Fruit fly (Drosophila melanogaster) whole organism, embryonic: ENCODE measurements around the gene mio.
A peak's percentile ranks its signal among the peaks of the same experiment; 100 is the strongest.

ENCODE experiments used
- Antp ChIP-seq: fragments of 200-800 bp; sonication (Bioruptor generic); optimal IDR thresholded peaks from 3 replicates; lab custom pipeline; 2016; ENCODE audit warnings: missing biosample characterization, missing genetic modification characterization
- CG10366 ChIP-seq: fragments of 200-800 bp; sonication (Bioruptor generic); IDR thresholded peaks from 2 replicates; pipeline ENCODE4 v1.3.6; 2022; ENCODE audit warnings: missing biosample characterization, missing genetic modification characterization
- CG10431 ChIP-seq: fragments of 200-800 bp; sonication (Bioruptor generic); optimal IDR thresholded peaks from 3 replicates; lab custom pipeline; 2018; ENCODE audit warnings: missing biosample characterization, mild to moderate bottlenecking, missing genetic modification characterization
- CG12659 ChIP-seq: fragments of 200-800 bp; sonication (Bioruptor generic); optimal IDR thresholded peaks from 3 replicates; lab custom pipeline; 2017; ENCODE audit warnings: mild to moderate bottlenecking, missing biosample characterization, missing genetic modification reagents, missing genetic modification characterization
- CG13123 ChIP-seq: fragments of 200-800 bp; sonication (Bioruptor generic); optimal IDR thresholded peaks from 2 replicates; lab custom pipeline; 2016; ENCODE audit warnings: missing biosample characterization, missing genetic modification characterization
- CG13624 ChIP-seq: fragments of 200-800 bp; sonication (Bioruptor generic); optimal IDR thresholded peaks from 2 replicates; lab custom pipeline; 2016; ENCODE audit warnings: missing biosample characterization, missing genetic modification characterization
- CG17186 ChIP-seq: fragments of 200-800 bp; sonication (Bioruptor generic); optimal IDR thresholded peaks from 3 replicates; lab custom pipeline; 2017; ENCODE audit warnings: missing biosample characterization, missing genetic modification reagents, missing genetic modification characterization
- CG17612 ChIP-seq: fragments of 200-800 bp; sonication (Bioruptor generic); IDR thresholded peaks from 2 replicates; pipeline ENCODE4 v1.3.6; 2022; ENCODE audit warnings: missing biosample characterization, missing genetic modification characterization
- CG1792 ChIP-seq: fragments of 200-800 bp; sonication (Bioruptor generic); optimal IDR thresholded peaks from 2 replicates; lab custom pipeline; 2016; ENCODE audit warnings: missing biosample characterization, missing genetic modification characterization
- CG2120 ChIP-seq: fragments of 200-800 bp; sonication (Bioruptor generic); optimal IDR thresholded peaks from 3 replicates; lab custom pipeline; 2016; ENCODE audit warnings: missing biosample characterization, missing genetic modification characterization
- CG2202 ChIP-seq: fragments of 200-800 bp; sonication (Bioruptor generic); optimal IDR thresholded peaks from 2 replicates; lab custom pipeline; 2018; ENCODE audit warnings: missing biosample characterization, mild to moderate bottlenecking, missing genetic modification characterization
- CG2712 ChIP-seq: fragments of 200-800 bp; optimal IDR thresholded peaks from 3 replicates; lab custom pipeline; 2019; ENCODE audit warnings: missing biosample characterization, mild to moderate bottlenecking, missing genetic modification characterization, moderate library complexity
- CG3407 ChIP-seq: fragments of 200-800 bp; sonication (Bioruptor generic); optimal IDR thresholded peaks from 2 replicates; lab custom pipeline; 2018; ENCODE audit warnings: missing biosample characterization, mild to moderate bottlenecking, missing genetic modification characterization
- CG3838 ChIP-seq: fragments of 200-800 bp; sonication (Bioruptor generic); optimal IDR thresholded peaks from 3 replicates; lab custom pipeline; 2016; ENCODE audit warnings: missing biosample characterization, missing genetic modification characterization
- CG4424 ChIP-seq: fragments of 200-800 bp; sonication (Bioruptor generic); optimal IDR thresholded peaks from 3 replicates; lab custom pipeline; 2016; ENCODE audit warnings: missing biosample characterization, missing genetic modification characterization
- CG4820 ChIP-seq: fragments of 200-800 bp; sonication (Bioruptor generic); optimal IDR thresholded peaks from 3 replicates; lab custom pipeline; 2016; ENCODE audit warnings: missing biosample characterization, missing genetic modification characterization
- CG6689 ChIP-seq: fragments of 200-800 bp; sonication (Bioruptor generic); IDR thresholded peaks from 2 replicates; pipeline ENCODE4 v1.3.6; 2022; ENCODE audit warnings: missing biosample characterization, missing genetic modification characterization
- CG6813 ChIP-seq: fragments of 200-800 bp; sonication (Bioruptor generic); optimal IDR thresholded peaks from 2 replicates; lab custom pipeline; 2017; ENCODE audit warnings: missing biosample characterization, missing genetic modification characterization, mild to moderate bottlenecking, moderate library complexity, missing genetic modification reagents
- CG7357 ChIP-seq: fragments of 200-800 bp; sonication (Bioruptor generic); IDR thresholded peaks from 3 replicates; pipeline ENCODE4 v1.3.6; 2022; ENCODE audit warnings: missing biosample characterization, missing genetic modification characterization
- CG7987 ChIP-seq: fragments of 200-800 bp; sonication (Bioruptor generic); optimal IDR thresholded peaks from 2 replicates; lab custom pipeline; 2018; ENCODE audit warnings: missing biosample characterization, mild to moderate bottlenecking, missing genetic modification characterization, moderate library complexity
- CG8290 ChIP-seq, 3 experiments: fragments of 200-800 bp; sonication (Bioruptor generic); optimal IDR thresholded peaks; 2 replicates each; lab custom pipeline; 2016 to 2019; ENCODE audit warnings: missing biosample characterization in 3 of 3, missing genetic modification characterization in 3 of 3, mild to moderate bottlenecking in 2 of 3, moderate library complexity in 1 of 3
- CrebB ChIP-seq: fragments of 200-800 bp; sonication (Bioruptor generic); optimal IDR thresholded peaks from 3 replicates; lab custom pipeline; 2018; ENCODE audit warnings: missing biosample characterization, mild to moderate bottlenecking, missing genetic modification characterization
- Hmr ChIP-seq: fragments of 200-800 bp; sonication (Bioruptor generic); optimal IDR thresholded peaks from 3 replicates; lab custom pipeline; 2017; ENCODE audit warnings: mild to moderate bottlenecking, missing biosample characterization, missing genetic modification reagents, missing genetic modification characterization
- Jarid2 ChIP-seq: fragments of 200-800 bp; sonication (Bioruptor generic); optimal IDR thresholded peaks from 3 replicates; lab custom pipeline; 2017; ENCODE audit warnings: mild to moderate bottlenecking, missing biosample characterization, missing genetic modification reagents, missing genetic modification characterization
- Lpt ChIP-seq: fragments of >200 bp; optimal IDR thresholded peaks from 2 replicates; lab custom pipeline; 2018; ENCODE audit warnings: missing biosample characterization, missing genetic modification characterization
- Med ChIP-seq: fragments of 200-800 bp; sonication (Bioruptor generic); peaks from one replicate; lab custom pipeline; 2016; ENCODE audit warnings: missing biosample characterization, missing genetic modification characterization, mild to moderate bottlenecking, inconsistent platforms, moderate library complexity
- Mrtf ChIP-seq: fragments of 200-800 bp; sonication (Bioruptor generic); IDR thresholded peaks from 3 replicates; pipeline ENCODE4 v1.3.6; 2022; ENCODE audit warnings: missing biosample characterization, missing genetic modification characterization
- Nf-YB ChIP-seq: fragments of 200-800 bp; sonication (Bioruptor generic); optimal IDR thresholded peaks from 3 replicates; lab custom pipeline; 2019; ENCODE audit warnings: missing biosample characterization, mild to moderate bottlenecking, missing genetic modification characterization, moderate library complexity
- Nf-YC ChIP-seq: fragments of 200-800 bp; optimal IDR thresholded peaks from 3 replicates; lab custom pipeline; 2019; ENCODE audit warnings: missing biosample characterization, mild to moderate bottlenecking, missing genetic modification characterization, moderate library complexity
- Pdp1 ChIP-seq, 2 experiments: fragments of 200-800 bp; sonication (Bioruptor generic); optimal IDR thresholded peaks; 3 replicates each; lab custom pipeline; 2016; ENCODE audit warnings: missing biosample characterization in 2 of 2, missing genetic modification characterization in 2 of 2, mild to moderate bottlenecking in 1 of 2, moderate library complexity in 1 of 2
- Six4 ChIP-seq: fragments of 200-800 bp; sonication (Bioruptor generic); optimal IDR thresholded peaks from 2 replicates; lab custom pipeline; 2016; ENCODE audit warnings: missing biosample characterization, missing genetic modification characterization
- Tbp ChIP-seq: fragments of >200 bp; optimal IDR thresholded peaks from 2 replicates; lab custom pipeline; 2018; ENCODE audit warnings: missing biosample characterization, missing genetic modification characterization
- abd-A ChIP-seq: fragments of 200-800 bp; sonication (Bioruptor generic); optimal IDR thresholded peaks from 3 replicates; lab custom pipeline; 2019; ENCODE audit warnings: missing biosample characterization, mild to moderate bottlenecking, missing genetic modification characterization, moderate library complexity
- az2 ChIP-seq: fragments of 200-800 bp; sonication (Bioruptor generic); optimal IDR thresholded peaks from 3 replicates; lab custom pipeline; 2016; ENCODE audit warnings: missing biosample characterization, missing genetic modification characterization
- caup ChIP-seq: fragments of 200-800 bp; sonication (Bioruptor generic); optimal IDR thresholded peaks from 3 replicates; lab custom pipeline; 2017; ENCODE audit warnings: missing biosample characterization, mild to moderate bottlenecking, missing genetic modification characterization, moderate library complexity; ENCODE audit not compliant: severe bottlenecking
- cg ChIP-seq: fragments of 200-800 bp; sonication (Bioruptor generic); optimal IDR thresholded peaks from 3 replicates; lab custom pipeline; 2019; ENCODE audit warnings: missing biosample characterization, mild to moderate bottlenecking, missing genetic modification characterization, moderate library complexity
- dpn ChIP-seq, 2 experiments: fragments of 200-800 bp; sonication (Bioruptor generic); optimal IDR thresholded peaks; 3 replicates each; lab custom pipeline; 2016; ENCODE audit warnings: missing biosample characterization in 2 of 2, missing genetic modification characterization in 2 of 2
- fd64A ChIP-seq: fragments of 200-800 bp; sonication (Bioruptor generic); optimal IDR thresholded peaks from 3 replicates; lab custom pipeline; 2018; ENCODE audit warnings: missing biosample characterization, mild to moderate bottlenecking, missing genetic modification characterization
- ftz-f1 ChIP-seq: fragments of 200-800 bp; sonication (Bioruptor generic); optimal IDR thresholded peaks from 2 replicates; lab custom pipeline; 2016; ENCODE audit warnings: missing biosample characterization, missing genetic modification characterization
- fu2 ChIP-seq: fragments of 200-800 bp; sonication (Bioruptor generic); optimal IDR thresholded peaks from 2 replicates; lab custom pipeline; 2016; ENCODE audit warnings: missing biosample characterization, missing genetic modification characterization
- gce ChIP-seq: fragments of 200-800 bp; sonication (Bioruptor generic); IDR thresholded peaks from 3 replicates; pipeline ENCODE4 v1.3.6; 2022; ENCODE audit warnings: missing biosample characterization, missing genetic modification characterization
- gcm ChIP-seq: fragments of 200-800 bp; sonication (Bioruptor generic); optimal IDR thresholded peaks from 2 replicates; lab custom pipeline; 2019; ENCODE audit warnings: missing biosample characterization, mild to moderate bottlenecking, missing genetic modification characterization, moderate library complexity
- gem ChIP-seq: fragments of 200-800 bp; sonication (Bioruptor generic); optimal IDR thresholded peaks from 2 replicates; lab custom pipeline; 2019; ENCODE audit warnings: missing biosample characterization, mild to moderate bottlenecking, missing genetic modification characterization, moderate library complexity
- lilli ChIP-seq: fragments of 200-800 bp; sonication (Bioruptor generic); optimal IDR thresholded peaks from 3 replicates; lab custom pipeline; 2016; ENCODE audit warnings: missing biosample characterization, missing genetic modification characterization
- odd ChIP-seq: fragments of 200-800 bp; sonication (Bioruptor generic); optimal IDR thresholded peaks from 2 replicates; lab custom pipeline; 2017; ENCODE audit warnings: missing biosample characterization, mild to moderate bottlenecking, missing genetic modification characterization
- pfk ChIP-seq: fragments of 200-800 bp; sonication (Bioruptor generic); optimal IDR thresholded peaks from 2 replicates; lab custom pipeline; 2018; ENCODE audit warnings: missing biosample characterization, mild to moderate bottlenecking, missing genetic modification characterization, moderate library complexity
- phol ChIP-seq: fragments of 200-800 bp; sonication (Bioruptor generic); optimal IDR thresholded peaks from 3 replicates; lab custom pipeline; 2018; ENCODE audit warnings: missing biosample characterization, mild to moderate bottlenecking, missing genetic modification characterization, moderate library complexity
- zfh2 ChIP-seq: fragments of 200-800 bp; sonication (Bioruptor generic); optimal IDR thresholded peaks from 2 replicates; lab custom pipeline; 2016; ENCODE audit warnings: missing biosample characterization, missing genetic modification characterization

Gene mio

DNA sequence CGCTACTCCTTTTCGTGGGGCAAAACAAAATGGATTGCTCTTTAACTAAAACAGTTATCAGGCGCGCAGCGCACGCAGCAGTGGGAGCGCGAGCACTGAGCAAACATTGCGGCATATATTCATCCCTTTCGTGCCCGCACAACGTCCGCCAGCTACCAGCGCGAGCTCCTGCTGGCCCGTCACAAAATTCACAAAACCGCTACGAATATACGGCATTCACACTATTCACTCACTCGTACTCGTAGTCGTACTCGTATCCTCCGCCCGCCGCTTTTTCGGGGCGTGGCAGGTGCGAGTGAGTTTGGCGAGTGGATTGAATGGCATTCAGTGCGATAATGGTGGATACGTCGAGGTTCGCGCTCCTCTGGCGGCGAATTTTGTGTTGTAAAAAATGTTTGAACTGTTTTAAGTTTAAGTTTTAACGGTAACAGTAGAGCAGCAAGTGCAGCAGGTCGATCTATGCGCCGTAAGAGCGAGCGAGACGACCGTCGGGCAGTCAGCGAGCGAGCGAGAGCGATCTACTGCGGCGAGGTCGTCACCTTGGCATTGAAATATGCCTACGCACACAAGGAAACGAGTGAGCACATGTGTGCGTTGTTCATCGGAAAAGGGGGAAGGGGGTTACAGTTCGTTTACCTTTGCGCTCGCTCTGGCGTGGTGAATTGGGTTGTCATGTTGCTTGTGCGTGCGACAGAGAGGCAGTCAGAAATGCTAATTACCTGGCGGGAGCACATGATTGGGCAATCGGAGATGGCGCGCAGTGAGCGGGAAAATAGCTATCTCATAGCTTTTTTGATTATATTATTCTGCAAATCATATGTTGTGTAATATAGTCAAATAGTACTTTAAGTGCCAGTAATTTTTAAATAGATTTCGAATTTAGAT lies 20.3 kb upstream of the mio start (continued):
- TF ChIP-seq abd-A (peak; percentile 98), dpn (GFP tag; optimal IDR thresholded peaks at IDR 0.05; lab: Kevin White, UChicago) (peak in 1 of 2 experiments; percentile 28), pfk (GFP tag; lab: Kevin White, UChicago) (peak; percentile 24), phol (tag; lab: Kevin White, UChicago) (peak; percentile 54), CG10366 (GFP tag; lab: Robert Waterston, UW) (no peak), lilli (GFP tag; lab: Kevin White, UChicago) (peak; percentile 59), CG6813 (GFP tag; lab: Kevin White, UChicago) (peak; percentile 30), Hmr (GFP tag; lab: Kevin White, UChicago) (peak; percentile 85), CG12659 (peak; percentile 55), CG10431 (peak; percentile 57), CG6689 (GFP tag; lab: Robert Waterston, UW) (no peak), gcm (peak; percentile 70), cg (peak; percentile 98), Nf-YB (GFP tag; lab: Kevin White, UChicago) (peak; percentile 80), CG1792 (GFP tag; lab: Kevin White, UChicago) (peak; percentile 20), CG17186 (GFP tag; lab: Kevin White, UChicago) (no peak), CG8290 (GFP tag; optimal IDR thresholded peaks at IDR 0.05; lab: Kevin White, UChicago) (no peak), CG8290 (tag; optimal IDR thresholded peaks at IDR 0.05; lab: Kevin White, UChicago) (peak; percentile 63 to 89), fu2 (GFP tag; lab: Kevin White, UChicago) (no peak), Nf-YC (peak; percentile 87), CG3407 (GFP tag; lab: Kevin White, UChicago) (peak; percentile 33), odd (GFP tag; lab: Kevin White, UChicago) (peak; percentile 38), CG13123 (GFP tag; lab: Kevin White, UChicago) (peak; percentile 1), CG7987 (peak; percentile 86), gce (GFP tag; lab: Robert Waterston, UW) (no peak), CrebB (peak; percentile 76), gem (tag; lab: Kevin White, UChicago) (peak; percentile 77), fd64A (GFP tag; lab: Kevin White, UChicago) (peak; percentile 66), CG3838 (GFP tag; lab: Kevin White, UChicago) (peak; percentile 100), CG2712 (tag; lab: Kevin White, UChicago) (peak; percentile 69), zfh2 (GFP tag; lab: Kevin White, UChicago) (peak; percentile 18), az2 (GFP tag; lab: Kevin White, UChicago) (peak; percentile 39), CG4424 (peak; percentile 65), CG13624 (GFP tag; lab: Kevin White, UChicago) (no peak), CG2120 (GFP tag; lab: Kevin White, UChicago) (peak; percentile 70), Tbp (GFP tag; lab: Kevin White, UChicago) (no peak), Med (GFP tag; lab: Kevin White, UChicago) (peak; percentile 89), CG17612 (GFP tag; lab: Robert Waterston, UW) (no peak), CG7357 (GFP tag; lab: Robert Waterston, UW) (peak; percentile 87), Six4 (peak; percentile 2), Jarid2 (peak; percentile 55), CG4820 (GFP tag; lab: Kevin White, UChicago) (peak; percentile 51), ftz-f1 (GFP tag; lab: Kevin White, UChicago) (peak; percentile 100), Mrtf (GFP tag; lab: Robert Waterston, UW) (no peak), Lpt (peak; percentile 32), Pdp1 (GFP tag; optimal IDR thresholded peaks at IDR 0.05; lab: Kevin White, UChicago) (peak in 1 of 2 experiments; percentile 81), CG2202 (tag; lab: Kevin White, UChicago) (no peak), caup (peak; percentile 46), Antp (GFP tag; lab: Kevin White, UChicago) (peak; percentile 18)
